Worm (Caenorhabditis elegans) whole organism, L3 larva: ENCODE measurements around the gene F49C12.1.
A peak's percentile ranks its signal among the peaks of the same experiment; 100 is the strongest.

Experiments used
- ZK546.5 ChIP-seq: sonication (generic microtip); optimal IDR thresholded peaks from 2 replicates; lab custom pipeline; 2017; ENCODE audit warnings: missing biosample characterization, missing genetic modification characterization
- aly-2 ChIP-seq: fragments of 150-350 bp; optimal IDR thresholded peaks from 2 replicates; lab custom pipeline; 2014; ENCODE audit warnings: missing biosample characterization, missing genetic modification characterization
- ama-1 ChIP-seq: fragments of 150-350 bp; optimal IDR thresholded peaks from 2 replicates; lab custom pipeline; 2018
- ceh-16 ChIP-seq: sonication (generic microtip); optimal IDR thresholded peaks from 2 replicates; lab custom pipeline; 2017; ENCODE audit warnings: missing biosample characterization, missing genetic modification characterization
- ceh-82 ChIP-seq: fragments of 150-350 bp; optimal IDR thresholded peaks from 2 replicates; lab custom pipeline; 2014; ENCODE audit warnings: missing biosample characterization, missing genetic modification characterization
- egl-27 ChIP-seq: sonication (generic microtip); optimal IDR thresholded peaks from 4 replicates; lab custom pipeline; 2017; ENCODE audit warnings: missing biosample characterization, missing genetic modification reagents, missing genetic modification characterization
- elt-1 ChIP-seq: fragments of 150-350 bp; optimal IDR thresholded peaks from 2 replicates; lab custom pipeline; 2014; ENCODE audit warnings: missing biosample characterization, missing genetic modification characterization
- elt-2 ChIP-seq: sonication (generic microtip); optimal IDR thresholded peaks from 2 replicates; lab custom pipeline; 2016; ENCODE audit warnings: missing genetic modification reagents, mild to moderate bottlenecking, missing genetic modification characterization, missing compliant biosample characterization
- elt-3 ChIP-seq, 3 experiments: fragments of 150-350 bp in 1 of 3; sonication (generic microtip) in 2 of 3; optimal IDR thresholded peaks; 2 replicates in 2 of 3; 4 replicates in 1 of 3; lab custom pipeline; 2014 to 2017; ENCODE audit warnings: missing biosample characterization in 3 of 3, missing genetic modification characterization in 3 of 3
- eor-1 ChIP-seq, 2 experiments: fragments of 150-350 bp; optimal IDR thresholded peaks; 2 replicates each; lab custom pipeline; 2014 to 2018; ENCODE audit warnings: missing biosample characterization in 2 of 2, missing genetic modification characterization in 2 of 2
- fkh-2 ChIP-seq: fragments of 150-350 bp; optimal IDR thresholded peaks from 2 replicates; lab custom pipeline; 2014; ENCODE audit warnings: missing biosample characterization, missing genetic modification reagents, missing genetic modification characterization
- fos-1 ChIP-seq: fragments of 150-350 bp; optimal IDR thresholded peaks from 2 replicates; lab custom pipeline; 2014; ENCODE audit warnings: missing biosample characterization, missing genetic modification characterization
- hmg-11 ChIP-seq: sonication (generic microtip); optimal IDR thresholded peaks from 2 replicates; lab custom pipeline; 2016; ENCODE audit warnings: missing genetic modification characterization, missing compliant biosample characterization
- jun-1 ChIP-seq: fragments of 150-350 bp; optimal IDR thresholded peaks from 2 replicates; lab custom pipeline; 2014; ENCODE audit warnings: missing biosample characterization, missing genetic modification reagents, missing genetic modification characterization
- lin-15B ChIP-seq: fragments of 150-350 bp; optimal IDR thresholded peaks from 2 replicates; lab custom pipeline; 2014; ENCODE audit warnings: missing biosample characterization, missing genetic modification characterization
- lin-39 ChIP-seq: fragments of 150-350 bp; optimal IDR thresholded peaks from 2 replicates; lab custom pipeline; 2018; ENCODE audit warnings: missing biosample characterization, missing genetic modification reagents, missing genetic modification characterization
- lsy-12 ChIP-seq: sonication (generic microtip); optimal IDR thresholded peaks from 2 replicates; lab custom pipeline; 2016; ENCODE audit warnings: mild to moderate bottlenecking, missing genetic modification characterization, missing compliant biosample characterization
- mdl-1 ChIP-seq: fragments of 150-350 bp; optimal IDR thresholded peaks from 2 replicates; lab custom pipeline; 2014; ENCODE audit warnings: missing biosample characterization, missing genetic modification characterization
- mml-1 ChIP-seq: fragments of 150-350 bp; sonication (generic microtip); optimal IDR thresholded peaks from 3 replicates; lab custom pipeline; 2014; ENCODE audit warnings: missing biosample characterization, missing genetic modification characterization
- nfya-1 ChIP-seq: sonication (generic microtip); optimal IDR thresholded peaks from 2 replicates; lab custom pipeline; 2017; ENCODE audit warnings: missing genetic modification characterization, mild to moderate bottlenecking, missing compliant biosample characterization, antibody characterized with exemption, moderate library complexity; ENCODE audit not compliant: insufficient read depth
- nhr-11 ChIP-seq: fragments of 150-350 bp; optimal IDR thresholded peaks from 2 replicates; lab custom pipeline; 2014; ENCODE audit warnings: missing biosample characterization, missing genetic modification characterization
- nhr-12 ChIP-seq: fragments of 150-350 bp; optimal IDR thresholded peaks from 2 replicates; lab custom pipeline; 2014; ENCODE audit warnings: missing biosample characterization, missing genetic modification characterization
- nhr-23 ChIP-seq: fragments of 150-350 bp; optimal IDR thresholded peaks from 2 replicates; lab custom pipeline; 2014; ENCODE audit warnings: missing biosample characterization, missing genetic modification reagents, missing genetic modification characterization
- nhr-25 ChIP-seq: sonication (generic microtip); optimal IDR thresholded peaks from 2 replicates; lab custom pipeline; 2017; ENCODE audit warnings: missing biosample characterization, missing genetic modification characterization
- nhr-28 ChIP-seq: fragments of 150-350 bp; optimal IDR thresholded peaks from 2 replicates; lab custom pipeline; 2014; ENCODE audit warnings: missing biosample characterization, missing genetic modification characterization
- nhr-43 ChIP-seq: sonication (generic microtip); optimal IDR thresholded peaks from 2 replicates; lab custom pipeline; 2016; ENCODE audit warnings: mild to moderate bottlenecking, missing genetic modification characterization, missing compliant biosample characterization; ENCODE audit not compliant: poor library complexity, severe bottlenecking
- nhr-67 ChIP-seq: fragments of 150-350 bp; optimal IDR thresholded peaks from 2 replicates; lab custom pipeline; 2014; ENCODE audit warnings: missing biosample characterization, missing genetic modification characterization
- nhr-76 ChIP-seq: fragments of 150-350 bp; sonication (generic microtip); optimal IDR thresholded peaks from 5 replicates; lab custom pipeline; 2014; ENCODE audit warnings: missing biosample characterization, missing genetic modification characterization
- nhr-77 ChIP-seq: fragments of 150-350 bp; optimal IDR thresholded peaks from 2 replicates; lab custom pipeline; 2014; ENCODE audit warnings: missing biosample characterization, missing genetic modification characterization
- pha-4 ChIP-seq: fragments of 150-350 bp; optimal IDR thresholded peaks from 2 replicates; lab custom pipeline; 2014; ENCODE audit warnings: missing biosample characterization, missing genetic modification reagents, missing genetic modification characterization
- sea-2 ChIP-seq: fragments of 150-350 bp; sonication (generic microtip); optimal IDR thresholded peaks from 4 replicates; lab custom pipeline; 2014; ENCODE audit warnings: missing biosample characterization, missing genetic modification reagents, missing genetic modification characterization
- skn-1 ChIP-seq: fragments of 150-350 bp; optimal IDR thresholded peaks from 2 replicates; lab custom pipeline; 2014; ENCODE audit warnings: missing biosample characterization, missing genetic modification characterization
- tbx-2 ChIP-seq: sonication (generic microtip); optimal IDR thresholded peaks from 2 replicates; lab custom pipeline; 2016; ENCODE audit warnings: mild to moderate bottlenecking, missing genetic modification characterization, missing compliant biosample characterization
- unc-39 ChIP-seq: sonication (generic microtip); optimal IDR thresholded peaks from 4 replicates; lab custom pipeline; 2017; ENCODE audit warnings: missing biosample characterization, missing genetic modification characterization
- unc-62 ChIP-seq: fragments of 150-350 bp; sonication (generic microtip); optimal IDR thresholded peaks from 4 replicates; lab custom pipeline; 2014; ENCODE audit warnings: missing biosample characterization, missing genetic modification reagents, missing genetic modification characterization
- zag-1 ChIP-seq: fragments of 150-350 bp; optimal IDR thresholded peaks from 2 replicates; lab custom pipeline; 2014; ENCODE audit warnings: missing biosample characterization, missing genetic modification characterization
- ztf-4 ChIP-seq: fragments of 150-350 bp; optimal IDR thresholded peaks from 2 replicates; lab custom pipeline; 2014; ENCODE audit warnings: missing biosample characterization, missing genetic modification characterization

Gene F49C12.1

ce11 chrIV:9296285-9296684 is at the start of gene F49C12.1:
TSS of gene F49C12.1 (minus strand) at chrIV:9296354.
- no peak for TF ChIP-seq eor-1 (tag; optimal IDR thresholded peaks at IDR 0.05; lab: Kevin White, UChicago)
- no peak for TF ChIP-seq egl-27
- no peak for TF ChIP-seq ama-1 (lab: Kevin White, UChicago)
- no peak for TF ChIP-seq sea-2 (GFP tag; lab: Kevin White, UChicago)
- TF ChIP-seq ceh-82 (tag; lab: Kevin White, UChicago), result no peak
- no peak for TF ChIP-seq lin-15B (tag; lab: Kevin White, UChicago)

ce11 chrIV:9343102-9343599 is 47.0 kb upstream of the F49C12.1 start, which contains the start of gene pigc-1:
TSS of gene pigc-1 (minus strand) at chrIV:9343152.
- TF ChIP-seq pha-4 (peak; percentile 80), nhr-23 (no peak), ceh-16 (tag; lab: Kevin White, UChicago) (no peak)

- TF ChIP-seq nhr-11, result no peak
- no peak for TF ChIP-seq ZK546.5 (tag; lab: Kevin White, UChicago)
- TF ChIP-seq lin-39 (tag; lab: Kevin White, UChicago), result no peak
- peak; percentile 35 for TF ChIP-seq hmg-11 (tag; lab: Kevin White, UChicago)
- TF ChIP-seq mml-1 (tag; lab: Kevin White, UChicago), result no peak
- TF ChIP-seq elt-3 (tag; optimal IDR thresholded peaks at IDR 0.05; lab: Kevin White, UChicago), result no peak
- TF ChIP-seq eor-1 (tag; optimal IDR thresholded peaks at IDR 0.05; lab: Kevin White, UChicago), result no peak
- TF ChIP-seq lin-15B (tag; lab: Kevin White, UChicago), result peak; percentile 36
- no peak for TF ChIP-seq zag-1
- TF ChIP-seq egl-27, result no peak
- TF ChIP-seq lsy-12 (tag; lab: Kevin White, UChicago), result no peak
- no peak for TF ChIP-seq nhr-12
- TF ChIP-seq nhr-67 (tag; lab: Kevin White, UChicago), result no peak
- TF ChIP-seq nhr-76 (tag; lab: Kevin White, UChicago), result no peak
- no peak for TF ChIP-seq nhr-25 (tag; lab: Kevin White, UChicago)
- peak; percentile 10 for TF ChIP-seq elt-2 (tag; lab: Kevin White, UChicago)
- no peak for TF ChIP-seq elt-1 (tag; lab: Kevin White, UChicago)
- no peak for TF ChIP-seq nfya-1 (tag; lab: Kevin White, UChicago)
- TF ChIP-seq jun-1, result no peak
- no peak for TF ChIP-seq unc-62 (GFP tag; lab: Kevin White, UChicago)
- no peak for TF ChIP-seq aly-2
- no peak for TF ChIP-seq unc-39 (tag; lab: Kevin White, UChicago)
- TF ChIP-seq fkh-2 (tag; lab: Kevin White, UChicago), result no peak
- TF ChIP-seq skn-1 (tag; lab: Kevin White, UChicago), result no peak
- TF ChIP-seq nhr-28 (tag; lab: Kevin White, UChicago), result no peak
- TF ChIP-seq fos-1 (tag; lab: Kevin White, UChicago), result no peak
- no peak for TF ChIP-seq nhr-77
- no peak for TF ChIP-seq nhr-43 (tag; lab: Kevin White, UChicago)
- TF ChIP-seq pha-4, result peak; percentile 81
- TF ChIP-seq mdl-1 (tag; lab: Kevin White, UChicago), result no peak
- TF ChIP-seq, all 47 proteins: peak for 4
Measured at ce11 chrIV:9341591-9341990, 45.4 kb upstream of the F49C12.1 start, which contains the start of gene vps-26. TSS of gene vps-26 (minus strand) at chrIV:9341790.

- TF ChIP-seq ztf-4 (tag; lab: Kevin White, UChicago) (no peak), hmg-11 (tag; lab: Kevin White, UChicago) (no peak)
Measured at ce11 chrIV:9339205-9339604, 43.1 kb upstream of the F49C12.1 start, which contains the start of gene T20D3.6. TSS of gene T20D3.6 (minus strand) at chrIV:9339305.

- TF ChIP-seq tbx-2 (tag; lab: Kevin White, UChicago), result no peak
- TF ChIP-seq nhr-77, result no peak
- no peak for TF ChIP-seq elt-3 (tag; optimal IDR thresholded peaks at IDR 0.05; lab: Kevin White, UChicago)
- no peak for TF ChIP-seq ZK546.5 (tag; lab: Kevin White, UChicago)
- no peak for TF ChIP-seq zag-1
Measured at ce11 chrIV:9336538-9337090, 40.5 kb upstream of the F49C12.1 start, which contains the start of gene T20D3.5. TSS of gene T20D3.5 (plus strand) at chrIV:9337040.
